Fruit fly (Drosophila melanogaster) whole organism, embryonic: ENCODE results near the gene Rab30.

ENCODE experiments used
- Abd-B ChIP-seq: fragments of 200-800 bp; sonication (Bioruptor generic); optimal IDR thresholded peaks from 2 replicates; lab custom pipeline; 2018; ENCODE audit warnings: missing biosample characterization, mild to moderate bottlenecking, missing genetic modification characterization, moderate library complexity
- BEAF-32 ChIP-seq: fragments of 200-800 bp; sonication (Bioruptor generic); optimal IDR thresholded peaks from 3 replicates; lab custom pipeline; 2017; ENCODE audit warnings: missing biosample characterization, missing genetic modification characterization, mild to moderate bottlenecking, moderate library complexity, missing genetic modification reagents
- CG11247 ChIP-seq: fragments of 200-800 bp; sonication (Bioruptor generic); IDR thresholded peaks from 2 replicates; pipeline ENCODE4 v1.3.6; 2022; ENCODE audit warnings: missing biosample characterization, missing genetic modification characterization
- CG12104 ChIP-seq: fragments of 200-800 bp; sonication (Bioruptor generic); optimal IDR thresholded peaks from 3 replicates; lab custom pipeline; 2016; ENCODE audit warnings: missing biosample characterization, missing genetic modification characterization
- CG15011 ChIP-seq: fragments of 200-800 bp; sonication (Bioruptor generic); optimal IDR thresholded peaks from 3 replicates; lab custom pipeline; 2018; ENCODE audit warnings: missing biosample characterization, mild to moderate bottlenecking, missing genetic modification characterization
- CG18764 ChIP-seq: fragments of 200-800 bp; sonication (Bioruptor generic); optimal IDR thresholded peaks from 3 replicates; lab custom pipeline; 2016; ENCODE audit warnings: missing biosample characterization, missing genetic modification characterization
- CG2129 ChIP-seq: fragments of 200-800 bp; sonication (Bioruptor generic); IDR thresholded peaks from 2 replicates; pipeline ENCODE4 v1.3.6; 2022; ENCODE audit warnings: missing biosample characterization, missing genetic modification characterization; ENCODE audit not compliant: partially characterized antibody
- CG3838 ChIP-seq: fragments of 200-800 bp; sonication (Bioruptor generic); optimal IDR thresholded peaks from 3 replicates; lab custom pipeline; 2016; ENCODE audit warnings: missing biosample characterization, missing genetic modification characterization
- CG6854 ChIP-seq: fragments of 200-800 bp; sonication (Bioruptor generic); optimal IDR thresholded peaks from 3 replicates; lab custom pipeline; 2017; ENCODE audit warnings: missing biosample characterization, mild to moderate bottlenecking, missing genetic modification characterization
- CG7963 ChIP-seq: fragments of 200-800 bp; sonication (Bioruptor generic); IDR thresholded peaks from 3 replicates; pipeline ENCODE4 v1.3.6; 2022; ENCODE audit warnings: missing biosample characterization, missing genetic modification characterization; ENCODE audit not compliant: partially characterized antibody
- CG8281 ChIP-seq: fragments of 200-800 bp; sonication (Bioruptor generic); optimal IDR thresholded peaks from 2 replicates; lab custom pipeline; 2018; ENCODE audit warnings: missing biosample characterization, mild to moderate bottlenecking, missing genetic modification characterization, moderate library complexity
- CG9727 ChIP-seq: fragments of 200-800 bp; sonication (Bioruptor generic); optimal IDR thresholded peaks from 3 replicates; lab custom pipeline; 2017; ENCODE audit warnings: missing biosample characterization, mild to moderate bottlenecking, missing genetic modification characterization
- Elba2 ChIP-seq: fragments of 200-800 bp; sonication (Bioruptor generic); optimal IDR thresholded peaks from 3 replicates; lab custom pipeline; 2016; ENCODE audit warnings: missing biosample characterization, missing genetic modification characterization
- HLH4C ChIP-seq: fragments of 200-800 bp; sonication (Bioruptor generic); IDR thresholded peaks from 3 replicates; pipeline ENCODE4 v1.3.6; 2022; ENCODE audit warnings: missing biosample characterization, missing genetic modification characterization; ENCODE audit not compliant: partially characterized antibody
- Jarid2 ChIP-seq: fragments of 200-800 bp; sonication (Bioruptor generic); optimal IDR thresholded peaks from 3 replicates; lab custom pipeline; 2017; ENCODE audit warnings: mild to moderate bottlenecking, missing biosample characterization, missing genetic modification reagents, missing genetic modification characterization
- Lim3 ChIP-seq: fragments of 200-800 bp; sonication (Bioruptor generic); IDR thresholded peaks from 2 replicates; pipeline ENCODE4 v1.3.6; 2022; ENCODE audit warnings: missing biosample characterization, missing genetic modification characterization
- MTF-1 ChIP-seq: fragments of 200-800 bp; sonication (Bioruptor generic); optimal IDR thresholded peaks from 2 replicates; lab custom pipeline; 2018; ENCODE audit warnings: missing biosample characterization, mild to moderate bottlenecking, missing genetic modification characterization, borderline replicate concordance
- Med ChIP-seq: fragments of 200-800 bp; sonication (Bioruptor generic); peaks from one replicate; lab custom pipeline; 2016; ENCODE audit warnings: missing biosample characterization, missing genetic modification characterization, mild to moderate bottlenecking, inconsistent platforms, moderate library complexity
- Mes4 ChIP-seq: fragments of 200-800 bp; sonication (Bioruptor generic); optimal IDR thresholded peaks from 2 replicates; lab custom pipeline; 2016; ENCODE audit warnings: missing biosample characterization, missing genetic modification characterization
- NC2α ChIP-seq: fragments of 200-800 bp; sonication (Bioruptor generic); optimal IDR thresholded peaks from 2 replicates; lab custom pipeline; 2016; ENCODE audit warnings: missing biosample characterization, missing genetic modification characterization
- Nf-YC ChIP-seq: fragments of 200-800 bp; optimal IDR thresholded peaks from 3 replicates; lab custom pipeline; 2019; ENCODE audit warnings: missing biosample characterization, mild to moderate bottlenecking, missing genetic modification characterization, moderate library complexity
- NfI ChIP-seq: fragments of 200-800 bp; sonication (Bioruptor generic); optimal IDR thresholded peaks from 3 replicates; lab custom pipeline; 2018; ENCODE audit warnings: missing biosample characterization, mild to moderate bottlenecking, missing genetic modification characterization, moderate library complexity
- Six4 ChIP-seq: fragments of 200-800 bp; sonication (Bioruptor generic); optimal IDR thresholded peaks from 2 replicates; lab custom pipeline; 2016; ENCODE audit warnings: missing biosample characterization, missing genetic modification characterization
- Trl ChIP-seq, 3 experiments: fragments of >200 bp in 2 of 3; fragments of 200-800 bp in 1 of 3; sonication (Bioruptor generic) in 1 of 3; optimal IDR thresholded peaks; 2 replicates in 1 of 3; 3 replicates in 2 of 3; lab custom pipeline; 2016 to 2017; ENCODE audit warnings: missing biosample characterization in 1 of 3, missing genetic modification characterization in 1 of 3
- Usf ChIP-seq: fragments of 200-800 bp; sonication (Bioruptor generic); optimal IDR thresholded peaks from 2 replicates; lab custom pipeline; 2017; ENCODE audit warnings: missing genotype, missing biosample characterization, missing genetic modification characterization
- ab ChIP-seq: fragments of 200-800 bp; sonication (Bioruptor generic); optimal IDR thresholded peaks from 2 replicates; lab custom pipeline; 2016; ENCODE audit warnings: missing biosample characterization, missing genetic modification characterization
- ato ChIP-seq: fragments of 200-800 bp; sonication (Bioruptor generic); IDR thresholded peaks from 2 replicates; pipeline ENCODE4 v1.3.6; 2022; ENCODE audit warnings: missing biosample characterization, missing genetic modification characterization; ENCODE audit not compliant: partially characterized antibody
- btn ChIP-seq: fragments of 200-800 bp; sonication (Bioruptor generic); optimal IDR thresholded peaks from 2 replicates; lab custom pipeline; 2016; ENCODE audit warnings: missing biosample characterization, missing genetic modification characterization
- chinmo ChIP-seq: fragments of 200-800 bp; sonication (Bioruptor generic); IDR thresholded peaks from 4 replicates; pipeline ENCODE4 v1.3.6; 2022; ENCODE audit warnings: missing biosample characterization, missing genetic modification characterization; ENCODE audit not compliant: partially characterized antibody
- chm ChIP-seq: fragments of 200-800 bp; sonication (Bioruptor generic); IDR thresholded peaks from 2 replicates; pipeline ENCODE4 v1.3.6; 2022; ENCODE audit warnings: missing biosample characterization, missing genetic modification characterization
- dan ChIP-seq: fragments of 200-800 bp; sonication (Bioruptor generic); IDR thresholded peaks from 2 replicates; pipeline ENCODE4 v1.3.6; 2022; ENCODE audit warnings: missing biosample characterization, missing genetic modification characterization
- eve ChIP-seq, 2 experiments: fragments of >200 bp; optimal IDR thresholded peaks; 2 replicates each; lab custom pipeline; 2017; ENCODE audit warnings: missing biosample characterization in 2 of 2, missing genetic modification characterization in 2 of 2
- fu2 ChIP-seq: fragments of 200-800 bp; sonication (Bioruptor generic); optimal IDR thresholded peaks from 2 replicates; lab custom pipeline; 2016; ENCODE audit warnings: missing biosample characterization, missing genetic modification characterization
- gro ChIP-seq: fragments of 200-800 bp; sonication (Bioruptor generic); optimal IDR thresholded peaks from 2 replicates; lab custom pipeline; 2016; ENCODE audit warnings: missing biosample characterization, missing genetic modification characterization
- lab ChIP-seq: fragments of 200-800 bp; sonication (Bioruptor generic); optimal IDR thresholded peaks from 3 replicates; lab custom pipeline; 2017; ENCODE audit warnings: missing biosample characterization, missing genetic modification characterization, mild to moderate bottlenecking, moderate library complexity, missing genetic modification reagents
- nau ChIP-seq: fragments of 200-800 bp; sonication (Bioruptor generic); optimal IDR thresholded peaks from 3 replicates; lab custom pipeline; 2017; ENCODE audit warnings: missing biosample characterization, mild to moderate bottlenecking, missing genetic modification characterization, missing genetic modification reagents
- p53 ChIP-seq: fragments of 200-800 bp; sonication (Bioruptor generic); optimal IDR thresholded peaks from 2 replicates; lab custom pipeline; 2016; ENCODE audit warnings: missing biosample characterization, missing genetic modification characterization
- pb ChIP-seq: fragments of 200-800 bp; sonication (Bioruptor generic); optimal IDR thresholded peaks from 3 replicates; lab custom pipeline; 2016; ENCODE audit warnings: missing biosample characterization, missing genetic modification characterization
- pfk ChIP-seq: fragments of 200-800 bp; sonication (Bioruptor generic); optimal IDR thresholded peaks from 2 replicates; lab custom pipeline; 2018; ENCODE audit warnings: missing biosample characterization, mild to moderate bottlenecking, missing genetic modification characterization, moderate library complexity
- ranshi ChIP-seq: fragments of 200-800 bp; sonication (Bioruptor generic); IDR thresholded peaks from 2 replicates; pipeline ENCODE4 v1.3.6; 2022; ENCODE audit warnings: missing biosample characterization, missing genetic modification characterization
- ro ChIP-seq: fragments of 200-800 bp; sonication (Bioruptor generic); IDR thresholded peaks from 2 replicates; pipeline ENCODE4 v1.3.6; 2022; ENCODE audit warnings: missing biosample characterization, missing genetic modification characterization
- sens ChIP-seq: fragments of 200-800 bp; sonication (Bioruptor generic); peaks from one replicate; lab custom pipeline; 2016; ENCODE audit warnings: missing biosample characterization, missing genetic modification characterization
- sens-2 ChIP-seq: fragments of 200-800 bp; sonication (Bioruptor generic); IDR thresholded peaks from 2 replicates; pipeline ENCODE4 v1.3.6; 2022; ENCODE audit warnings: missing biosample characterization, missing genetic modification characterization
- slp2 ChIP-seq: fragments of 200-800 bp; sonication (Bioruptor generic); optimal IDR thresholded peaks from 2 replicates; lab custom pipeline; 2016; ENCODE audit warnings: missing biosample characterization, missing genetic modification characterization
- tio ChIP-seq: fragments of 200-800 bp; sonication (Bioruptor generic); optimal IDR thresholded peaks from 2 replicates; lab custom pipeline; 2017; ENCODE audit warnings: missing biosample characterization, missing genetic modification characterization, inconsistent platforms
- tup ChIP-seq: fragments of 200-800 bp; sonication (Bioruptor generic); optimal IDR thresholded peaks from 2 replicates; lab custom pipeline; 2016; ENCODE audit warnings: missing biosample characterization, mild to moderate bottlenecking, missing genetic modification characterization, moderate library complexity
- unpg ChIP-seq: fragments of 200-800 bp; sonication (Bioruptor generic); optimal IDR thresholded peaks from 3 replicates; lab custom pipeline; 2018; ENCODE audit warnings: missing biosample characterization, mild to moderate bottlenecking, missing genetic modification characterization, moderate library complexity
- yki ChIP-seq: fragments of >200 bp; optimal IDR thresholded peaks from 3 replicates; lab custom pipeline; 2018
- z ChIP-seq: fragments of 200-800 bp; sonication (Bioruptor generic); IDR thresholded peaks from 3 replicates; pipeline ENCODE4 v1.3.6; 2022; ENCODE audit warnings: missing biosample characterization, missing genetic modification characterization
- zen ChIP-seq: fragments of 200-800 bp; sonication (Bioruptor generic); optimal IDR thresholded peaks from 3 replicates; lab custom pipeline; 2018; ENCODE audit warnings: missing biosample characterization, mild to moderate bottlenecking, missing genetic modification characterization, moderate library complexity

Rab30 gene

DNA sequence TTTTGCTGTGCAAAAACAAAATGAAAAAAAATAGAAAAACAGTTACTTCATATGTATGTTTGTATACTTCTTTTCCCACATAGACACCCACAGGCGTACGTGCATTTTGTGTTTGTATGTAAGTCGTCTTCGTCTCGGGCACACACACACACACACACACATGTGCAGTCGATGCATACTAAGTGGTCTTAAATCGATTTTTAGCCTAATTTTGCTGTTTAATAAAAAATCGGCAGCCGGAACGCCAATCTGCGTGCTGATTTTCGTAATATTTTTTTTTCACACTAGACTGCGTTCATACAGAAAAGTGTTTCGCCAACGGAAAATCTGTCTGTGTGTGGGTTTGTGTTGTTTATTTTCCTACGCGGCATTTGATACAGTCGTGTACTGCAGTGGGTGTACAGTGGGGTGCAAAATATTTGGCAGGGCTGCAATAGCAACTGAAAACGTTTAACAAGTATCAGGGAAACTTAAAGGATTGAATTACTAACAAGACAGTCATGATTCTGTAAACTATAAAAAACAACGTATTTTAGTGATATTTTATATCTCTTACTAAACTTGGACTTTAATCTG, 782 bp upstream of the Rab30 start (continued):
- no peak for TF ChIP-seq Six4 (GFP tag; lab: Kevin White, UChicago)
- peak; percentile 4 for TF ChIP-seq unpg (GFP tag; lab: Kevin White, UChicago)
- no peak for TF ChIP-seq ato (GFP tag; lab: Robert Waterston, UW)
- TF ChIP-seq CG15011 = no peak
- TF ChIP-seq BEAF-32 (GFP tag; lab: Kevin White, UChicago) = no peak
- no peak for TF ChIP-seq slp2 (GFP tag; lab: Kevin White, UChicago)
- no peak; the same call in 1 of the 2 replicates for TF ChIP-seq chm
- no peak for TF ChIP-seq NC2α (GFP tag; lab: Kevin White, UChicago)
- TF ChIP-seq dan (GFP tag; lab: Robert Waterston, UW) = no peak
- no peak for TF ChIP-seq yki
- no peak for TF ChIP-seq tup (GFP tag; lab: Kevin White, UChicago)
- TF ChIP-seq fu2 (GFP tag; lab: Kevin White, UChicago) = no peak
- no peak for TF ChIP-seq CG8281 (tag; lab: Kevin White, UChicago)
- peak; percentile 40 for TF ChIP-seq Nf-YC (tag; lab: Kevin White, UChicago)
- TF ChIP-seq ranshi = 0 out of 2 replicates have a peak, but pooled peaks have one; percentile 8
- no peak for TF ChIP-seq CG6854 (GFP tag; lab: Kevin White, UChicago)
- no peak for TF ChIP-seq ro (GFP tag; lab: Robert Waterston, UW)
- TF ChIP-seq CG7963 (GFP tag; lab: Robert Waterston, UW) = no peak
- no peak for TF ChIP-seq Abd-B (GFP tag; lab: Kevin White, UChicago)
- no peak for TF ChIP-seq Mes4
- TF ChIP-seq Jarid2 (GFP tag; lab: Kevin White, UChicago) = no peak
- TF ChIP-seq HLH4C (GFP tag; lab: Robert Waterston, UW) = no peak
- TF ChIP-seq CG3838 = no peak
- TF ChIP-seq CG2129 (GFP tag; lab: Robert Waterston, UW) = no peak
- no peak for TF ChIP-seq Elba2 (GFP tag; lab: Kevin White, UChicago)
- TF ChIP-seq MTF-1 (GFP tag; lab: Kevin White, UChicago) = peak; percentile 15
- no peak for TF ChIP-seq ab (GFP tag; lab: Kevin White, UChicago)
- TF ChIP-seq gro (GFP tag; lab: Kevin White, UChicago) = peak; percentile 55
- no peak for TF ChIP-seq z (GFP tag; lab: Robert Waterston, UW)
- TF ChIP-seq pb (GFP tag; lab: Kevin White, UChicago) = peak; percentile 33
- no peak for TF ChIP-seq CG12104 (GFP tag; lab: Kevin White, UChicago)
- TF ChIP-seq sens-2 (GFP tag; lab: Robert Waterston, UW) = no peak
- no peak for TF ChIP-seq pfk (GFP tag; lab: Kevin White, UChicago)
- no peak for TF ChIP-seq btn (GFP tag; lab: Kevin White, UChicago)
- no peak for TF ChIP-seq lab
- TF ChIP-seq zen = no peak
- TF ChIP-seq eve (GFP tag; optimal IDR thresholded peaks at IDR 0.05; lab: Kevin White, UChicago) = no peak
- peak; percentile 94 for TF ChIP-seq Med
- no peak for TF ChIP-seq CG11247 (GFP tag; lab: Robert Waterston, UW)
- TF ChIP-seq sens (GFP tag; lab: Kevin White, UChicago) = peak; percentile 92
- TF ChIP-seq Trl (optimal IDR thresholded peaks at IDR 0.05; lab: Kevin White, UChicago) = no peak
- no peak for TF ChIP-seq Trl (GFP tag; optimal IDR thresholded peaks at IDR 0.05; lab: Kevin White, UChicago)
- TF ChIP-seq CG9727 (GFP tag; lab: Kevin White, UChicago) = peak; percentile 26
- TF ChIP-seq chinmo (GFP tag; lab: Robert Waterston, UW) = peak; percentile 92
- TF ChIP-seq CG18764 (GFP tag; lab: Kevin White, UChicago) = no peak
- no peak for TF ChIP-seq nau
- no peak for TF ChIP-seq Usf (GFP tag; lab: Kevin White, UChicago)
- no peak for TF ChIP-seq p53 (GFP tag; lab: Kevin White, UChicago)
- no peak for TF ChIP-seq tio (GFP tag; lab: Kevin White, UChicago)
- TF ChIP-seq Lim3 (GFP tag; lab: Robert Waterston, UW) = no peak
- peak; percentile 39 for TF ChIP-seq NfI (GFP tag; lab: Kevin White, UChicago)
